Worm (Caenorhabditis elegans): ENCODE data around the gene F53H8.3.

Gene F53H8.3

ce11 chrX:960139-960538 is 21.8 kb downstream of the F53H8.3 start:
- TF ChIP-seq F39B2.1 (GFP tag; IDR thresholded peaks at IDR 0.05): no peak
- TF ChIP-seq hmg-20 (GFP tag; IDR thresholded peaks at IDR 0.05): no peak

- TF ChIP-seq sdz-38 (tag; optimal IDR thresholded peaks at IDR 0.05) (no peak), egl-18 (GFP tag; IDR thresholded peaks at IDR 0.05) (no peak)
Measured at ce11 chrX:963171-963570, 24.8 kb downstream of the F53H8.3 start, which contains the start of gene ncs-1. TSS of gene ncs-1 (minus strand) at chrX:963271.

ce11 chrX:970072-970471 is 31.7 kb downstream of the F53H8.3 start, which contains the start of gene C44C1.6:
TSS of gene C44C1.6 (minus strand) at chrX:970270.
- TF ChIP-seq ceh-100 (GFP tag; IDR thresholded peaks at IDR 0.05) (no peak), hlh-12 (tag; optimal IDR thresholded peaks at IDR 0.05) (no peak), tlf-1 (GFP tag; optimal IDR thresholded peaks at IDR 0.05) (no peak), ZK185.1 (tag; optimal IDR thresholded peaks at IDR 0.05; ENCODE audit: poor library complexity, severe bottlenecking) (no peak), egrh-3 (GFP tag; IDR thresholded peaks at IDR 0.05) (no peak), hmg-20 (GFP tag; IDR thresholded peaks at IDR 0.05) (no peak), snpc-4 (GFP tag; optimal IDR thresholded peaks at IDR 0.05) (no peak), snpc-4 (tag; optimal IDR thresholded peaks at IDR 0.05) (no peak), F10E7.11 (tag; optimal IDR thresholded peaks at IDR 0.05) (no peak), B0336.3 (GFP tag; IDR thresholded peaks at IDR 0.05) (no peak), zfh-2 (GFP tag; conservative IDR thresholded peaks at IDR 0.05) (no peak), akir-1 (GFP tag; optimal IDR thresholded peaks at IDR 0.05) (no peak), die-1 (tag; optimal IDR thresholded peaks at IDR 0.05) (no peak), mcd-1 (GFP tag; IDR thresholded peaks at IDR 0.05) (no peak), let-607 (tag; optimal IDR thresholded peaks at IDR 0.05) (no peak), let-526 (GFP tag; IDR thresholded peaks at IDR 0.05) (no peak), F57A8.1 (GFP tag; optimal IDR thresholded peaks at IDR 0.05) (no peak), nfyb-1 (GFP tag; IDR thresholded peaks at IDR 0.05) (no peak)

ce11 chrX:974499-975235 is 36.3 kb downstream of the F53H8.3 start, which contains the start of gene vps-45:
TSS of gene vps-45 (minus strand) at chrX:974848.
- peak; percentile 41 for TF ChIP-seq ceh-27 (GFP tag; optimal IDR thresholded peaks at IDR 0.05)
- TF ChIP-seq attf-5 (GFP tag; optimal IDR thresholded peaks at IDR 0.05): peak; percentile 21
- no peak for TF ChIP-seq nfyb-1 (GFP tag; IDR thresholded peaks at IDR 0.05)
- peak; percentile 8 for TF ChIP-seq lin-40 (tag; optimal IDR thresholded peaks at IDR 0.05)
- no peak for TF ChIP-seq Y67H2A.10 (GFP tag; conservative IDR thresholded peaks at IDR 0.05)
- peak; percentile 38 for TF ChIP-seq hmg-1.2 (GFP tag; IDR thresholded peaks at IDR 0.05)
- TF ChIP-seq nhr-80 (tag; optimal IDR thresholded peaks at IDR 0.05): peak; percentile 37
- no peak for TF ChIP-seq him-1 (tag; optimal IDR thresholded peaks at IDR 0.05)
- TF ChIP-seq snpc-4 (GFP tag; optimal IDR thresholded peaks at IDR 0.05): no peak
- peak in 2 of 4 experiments; percentile 80 to 82 for TF ChIP-seq snpc-4 (tag; optimal IDR thresholded peaks at IDR 0.05)
- TF ChIP-seq zfh-2 (GFP tag; conservative IDR thresholded peaks at IDR 0.05): peak; percentile 69

- TF ChIP-seq snpc-4 (GFP tag; optimal IDR thresholded peaks at IDR 0.05) (no peak), snpc-4 (tag; optimal IDR thresholded peaks at IDR 0.05) (peak in 2 of 4 experiments; percentile 62 to 72), gei-17 (GFP tag; optimal IDR thresholded peaks at IDR 0.05) (no peak), ccch-3 (GFP tag; optimal IDR thresholded peaks at IDR 0.05) (no peak)
Measured at ce11 chrX:975236-975535, 36.8 kb downstream of the F53H8.3 start.
